Fruit fly (Drosophila melanogaster) S2 (cell line): ENCODE data around the gene ND-30.

Experiments
- CG8478 ChIP-seq: fragments of >200 bp; optimal IDR thresholded peaks from 2 replicates; lab custom pipeline; 2018
- CTCF ChIP-seq, 2 experiments: fragments of >200 bp; optimal IDR thresholded peaks; 2 replicates each; lab custom pipeline; 2018

DNA sequence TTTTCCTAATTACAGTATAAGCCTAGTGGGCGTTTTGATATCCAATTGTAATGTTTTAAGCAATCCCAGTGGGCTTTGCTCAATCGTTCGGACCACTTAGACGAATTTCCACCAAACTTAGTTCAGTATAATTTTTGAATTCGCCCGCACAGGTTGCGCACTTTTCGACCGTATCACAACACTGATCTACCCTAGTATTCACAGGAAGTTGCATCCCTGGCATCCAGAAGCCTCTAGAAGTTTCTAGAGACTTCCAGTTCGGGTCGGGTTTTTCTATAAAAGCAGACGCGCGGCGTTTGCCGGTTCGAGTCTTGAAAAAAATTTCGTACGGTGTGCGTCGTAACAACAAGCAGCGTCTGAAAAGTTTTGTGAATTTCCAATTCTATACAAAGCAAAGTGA is 33.5 kb upstream of the ND-30 start, which contains the start of gene Hsp83:
- TF ChIP-seq CG8478 (no peak), CTCF (optimal IDR thresholded peaks at IDR 0.05; lab: Kevin White, UChicago) (no peak)
